Worm (Caenorhabditis elegans): Measurements from ENCODE around the gene C03H5.6.

DNA sequence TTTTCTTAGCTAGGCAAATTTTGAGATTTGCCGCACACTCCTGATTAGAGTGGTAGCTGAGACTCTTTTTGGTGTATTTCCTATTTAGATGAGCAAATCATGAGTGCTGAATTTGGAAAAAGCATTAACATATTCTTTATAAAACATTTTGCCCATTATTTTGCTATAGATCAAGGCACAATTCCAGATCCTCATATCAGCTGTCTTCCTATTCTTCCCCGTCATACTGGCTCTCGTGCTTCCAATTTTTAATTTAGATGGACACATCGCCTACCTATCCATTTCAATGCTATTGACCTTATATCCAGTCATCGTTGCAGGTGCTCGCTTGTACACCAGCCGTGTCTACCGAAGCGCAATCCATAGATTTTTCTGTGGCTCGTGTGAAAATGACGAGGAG is 19.3 kb downstream of the C03H5.6 start, which contains the start of gene C03H5.7:
- TF ChIP-seq mes-4 (tag; optimal IDR thresholded peaks at IDR 0.05) (no peak), F33H1.4 (GFP tag; IDR thresholded peaks at IDR 0.05) (no peak), ama-1 (optimal IDR thresholded peaks at IDR 0.05) (no peak), ama-1 (GFP tag; optimal IDR thresholded peaks at IDR 0.05) (no peak)

Data from whole organism, young adult.